Worm (Caenorhabditis elegans) whole organism, late embryonic: Measurements from ENCODE around the gene Y53C12A.7.

Source experiments
- ceh-2 ChIP-seq: sonication (generic microtip); optimal IDR thresholded peaks from 2 replicates; lab custom pipeline; 2016; ENCODE audit warnings: missing genotype, missing genetic modification characterization, missing compliant biosample characterization
- ceh-24 ChIP-seq: sonication (generic microtip); optimal IDR thresholded peaks from 2 replicates; lab custom pipeline; 2016; ENCODE audit warnings: mild to moderate bottlenecking, missing genetic modification characterization, missing compliant biosample characterization
- ceh-31 ChIP-seq: sonication (generic microtip); optimal IDR thresholded peaks from 2 replicates; lab custom pipeline; 2016; ENCODE audit warnings: missing genetic modification characterization, missing compliant biosample characterization
- ceh-34 ChIP-seq: sonication (generic microtip); optimal IDR thresholded peaks from 2 replicates; lab custom pipeline; 2016; ENCODE audit warnings: mild to moderate bottlenecking, missing genetic modification characterization, missing compliant biosample characterization
- nhr-11 ChIP-seq: fragments of 150-350 bp; optimal IDR thresholded peaks from 2 replicates; lab custom pipeline; 2014; ENCODE audit warnings: missing biosample characterization, missing genetic modification characterization
- pha-2 ChIP-seq: sonication (generic microtip); optimal IDR thresholded peaks from 2 replicates; lab custom pipeline; 2017; ENCODE audit warnings: mild to moderate bottlenecking, missing genetic modification characterization, missing compliant biosample characterization
- pha-4 ChIP-seq: fragments of 150-350 bp; optimal IDR thresholded peaks from 2 replicates; lab custom pipeline; 2018; ENCODE audit warnings: missing biosample characterization, missing genetic modification reagents, missing genetic modification characterization

- TF ChIP-seq ceh-31 (tag; lab: Kevin White, UChicago), result no peak
- no peak for TF ChIP-seq ceh-34
- no peak for TF ChIP-seq nhr-11 (tag; lab: Kevin White, UChicago)
- TF ChIP-seq ceh-24, result no peak
- TF ChIP-seq pha-2 (tag; lab: Kevin White, UChicago), result no peak
- TF ChIP-seq pha-4 (tag; lab: Kevin White, UChicago), result no peak
- no peak for TF ChIP-seq ceh-2 (tag; lab: Kevin White, UChicago)
Observed at ce11 chrII:9727192-9727699, 26.9 kb downstream of the Y53C12A.7 start.
